Worm (Caenorhabditis elegans): ENCODE data around the gene lido-8.

DNA sequence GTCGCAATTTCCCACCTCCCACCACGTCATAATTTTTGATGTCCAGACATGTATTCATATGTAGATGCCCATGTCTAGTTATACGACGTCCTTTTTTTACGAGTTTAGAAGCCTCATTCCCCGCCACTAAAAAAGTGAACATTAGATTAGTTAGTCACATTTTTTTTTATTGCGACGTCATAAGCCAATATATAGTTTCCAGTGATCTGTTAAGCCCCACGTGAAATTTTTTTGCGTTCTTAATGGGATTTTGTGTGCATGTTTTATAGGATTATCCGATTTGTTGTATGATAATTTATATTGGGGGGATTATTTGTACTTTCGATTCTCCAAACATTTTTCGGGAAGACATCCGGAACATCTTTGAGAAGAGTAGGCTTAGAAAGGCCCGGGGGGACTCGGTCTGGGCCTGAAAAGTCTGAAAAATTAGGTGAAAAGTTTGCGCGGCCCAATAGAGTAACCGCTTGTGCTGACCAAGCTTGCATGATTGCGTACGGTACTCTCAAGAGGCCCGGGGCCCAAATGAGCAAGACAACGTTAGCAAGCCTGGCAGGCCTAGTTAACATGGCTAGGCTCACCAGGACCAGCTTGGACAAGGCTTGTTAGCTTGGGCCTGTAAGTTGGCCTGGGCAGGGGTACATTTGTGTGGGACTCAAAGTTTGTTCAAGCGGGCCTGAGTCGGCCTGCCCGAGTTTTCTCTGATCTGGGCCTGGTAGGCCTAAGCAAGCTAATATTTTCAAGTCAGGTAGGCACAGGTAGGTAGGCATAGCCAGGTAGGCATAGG, 31.4 kb upstream of the lido-8 start:
- TF ChIP-seq ztf-29 (GFP tag; IDR thresholded peaks at IDR 0.05) (no peak), flt-1 (GFP tag; IDR thresholded peaks at IDR 0.05) (no peak), ref-1 (GFP tag; conservative IDR thresholded peaks at IDR 0.05) (no peak), med-1 (GFP tag; optimal IDR thresholded peaks at IDR 0.05; ENCODE audit: insufficient read depth) (no peak), tab-1 (GFP tag; IDR thresholded peaks at IDR 0.05) (no peak), klf-2 (GFP tag; conservative IDR thresholded peaks at IDR 0.05) (no peak)

All from whole organism, midembryonic.